Fruit fly (Drosophila melanogaster) whole organism: ENCODE data around the gene Ssb-c31a.

Experiments
- CG8478 ChIP-seq: fragments of >200 bp; optimal IDR thresholded peaks from 2 replicates; lab custom pipeline; 2018; ENCODE audit warnings: inconsistent platforms
- Dll ChIP-seq: fragments of >200 bp; optimal IDR thresholded peaks from 2 replicates; lab custom pipeline; 2017
- EcR ChIP-seq, 2 experiments: fragments of >200 bp; optimal IDR thresholded peaks; 2 replicates each; lab custom pipeline; 2017; ENCODE audit warnings: missing biosample characterization in 2 of 2, missing genetic modification characterization in 2 of 2, missing genetic modification reagents in 2 of 2
- pan ChIP-seq: fragments of >200 bp; optimal IDR thresholded peaks from 2 replicates; lab custom pipeline; 2017
- psq ChIP-seq: fragments of >200 bp; optimal IDR thresholded peaks from 2 replicates; lab custom pipeline; 2017
- usp ChIP-seq: fragments of >200 bp; optimal IDR thresholded peaks from 2 replicates; lab custom pipeline; 2017; ENCODE audit warnings: missing biosample characterization, missing genetic modification characterization, mixed read lengths

Ssb-c31a gene

dm6 chr2L:8190681-8191080 lies 20.5 kb upstream of the Ssb-c31a start, which contains the start of gene CG34134:
Gene CG34134 (minus strand): TSS chr2L:8190781.
- TF ChIP-seq Dll (lab: Kevin White, UChicago) (no peak), usp (no peak), CG8478 (lab: Kevin White, UChicago) (no peak), pan (lab: Kevin White, UChicago) (no peak), psq (lab: Kevin White, UChicago) (no peak), EcR (GFP tag; optimal IDR thresholded peaks at IDR 0.05; lab: Kevin White, UChicago) (no peak)

dm6 chr2L:8195722-8196323 lies 15.3 kb upstream of the Ssb-c31a start:
- TF ChIP-seq CG8478 (lab: Kevin White, UChicago) (no peak), psq (lab: Kevin White, UChicago) (no peak), usp (no peak), Dll (lab: Kevin White, UChicago) (no peak), EcR (GFP tag; optimal IDR thresholded peaks at IDR 0.05; lab: Kevin White, UChicago) (no peak), pan (lab: Kevin White, UChicago) (no peak)

- TF ChIP-seq usp = no peak
These were observed 14.2 kb upstream of the Ssb-c31a start, which contains the start of the genes CG8475 and CG8460 for dm6 chr2L:8196757-8197530. Gene CG8475 (minus strand): TSS chr2L:8196918. Gene CG8460 (plus strand): TSS chr2L:8197193.

- TF ChIP-seq CG8478 (lab: Kevin White, UChicago) (no peak), EcR (GFP tag; optimal IDR thresholded peaks at IDR 0.05; lab: Kevin White, UChicago) (no peak), usp (no peak), psq (lab: Kevin White, UChicago) (no peak), Dll (lab: Kevin White, UChicago) (no peak), pan (lab: Kevin White, UChicago) (no peak)
These were observed 12.4 kb upstream of the Ssb-c31a start, which contains the start of gene PGAP5 for dm6 chr2L:8198757-8199156. Gene PGAP5 (plus strand): TSS chr2L:8198882.

DNA sequence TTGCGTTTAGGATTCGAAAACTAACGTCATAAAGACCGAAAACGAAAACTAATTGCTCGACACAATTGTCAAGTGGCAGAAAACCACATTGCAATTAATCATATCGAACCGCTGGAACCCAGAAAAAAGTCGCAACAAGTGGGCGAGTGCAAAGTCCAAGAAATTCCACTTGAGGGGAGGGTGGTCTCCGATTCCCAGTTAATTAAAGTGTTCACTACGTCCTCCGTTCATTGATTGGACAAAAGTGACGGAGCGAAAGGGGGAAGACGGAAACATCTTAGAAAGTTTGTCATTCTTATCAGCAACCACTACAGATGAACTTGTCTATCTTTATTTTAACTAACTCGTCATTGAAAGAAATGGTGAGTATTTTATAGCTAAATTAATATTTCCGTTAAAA lies 8.6 kb upstream of the Ssb-c31a start:
- TF ChIP-seq psq (lab: Kevin White, UChicago) = no peak
- no peak for TF ChIP-seq Dll (lab: Kevin White, UChicago)
- TF ChIP-seq CG8478 (lab: Kevin White, UChicago) = no peak
- TF ChIP-seq EcR (GFP tag; optimal IDR thresholded peaks at IDR 0.05; lab: Kevin White, UChicago) = no peak
- TF ChIP-seq usp = no peak

- no peak for TF ChIP-seq EcR (GFP tag; optimal IDR thresholded peaks at IDR 0.05; lab: Kevin White, UChicago)
- no peak for TF ChIP-seq pan (lab: Kevin White, UChicago)
- TF ChIP-seq usp = no peak
- no peak for TF ChIP-seq Dll (lab: Kevin White, UChicago)
- no peak for TF ChIP-seq psq (lab: Kevin White, UChicago)
- TF ChIP-seq CG8478 (lab: Kevin White, UChicago) = no peak
These were observed 7.4 kb upstream of the Ssb-c31a start for dm6 chr2L:8203748-8204147.

DNA sequence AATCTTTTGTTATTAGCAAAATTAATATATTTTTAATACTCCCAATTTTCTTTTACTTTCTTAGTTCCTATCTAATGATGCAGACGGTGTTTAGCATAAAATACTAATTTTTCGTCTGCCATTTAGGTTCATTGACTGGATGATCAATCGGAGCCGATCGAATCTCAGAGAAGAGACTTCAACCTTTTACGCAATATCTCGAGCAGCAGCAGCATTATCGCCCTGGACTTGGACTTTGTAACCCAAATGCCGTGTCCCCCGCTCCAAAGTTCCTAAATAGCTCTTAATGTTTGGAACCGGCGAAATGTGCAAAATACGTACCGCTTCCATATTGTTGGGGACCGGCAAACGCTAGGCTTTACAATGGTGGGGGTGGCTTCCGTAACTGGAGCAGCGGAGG lies 6.8 kb upstream of the Ssb-c31a start:
- no peak for TF ChIP-seq pan (lab: Kevin White, UChicago)
- TF ChIP-seq CG8478 (lab: Kevin White, UChicago) = no peak
- no peak for TF ChIP-seq usp
- no peak for TF ChIP-seq EcR (GFP tag; optimal IDR thresholded peaks at IDR 0.05; lab: Kevin White, UChicago)
- no peak for TF ChIP-seq Dll (lab: Kevin White, UChicago)
- TF ChIP-seq psq (lab: Kevin White, UChicago) = no peak

DNA sequence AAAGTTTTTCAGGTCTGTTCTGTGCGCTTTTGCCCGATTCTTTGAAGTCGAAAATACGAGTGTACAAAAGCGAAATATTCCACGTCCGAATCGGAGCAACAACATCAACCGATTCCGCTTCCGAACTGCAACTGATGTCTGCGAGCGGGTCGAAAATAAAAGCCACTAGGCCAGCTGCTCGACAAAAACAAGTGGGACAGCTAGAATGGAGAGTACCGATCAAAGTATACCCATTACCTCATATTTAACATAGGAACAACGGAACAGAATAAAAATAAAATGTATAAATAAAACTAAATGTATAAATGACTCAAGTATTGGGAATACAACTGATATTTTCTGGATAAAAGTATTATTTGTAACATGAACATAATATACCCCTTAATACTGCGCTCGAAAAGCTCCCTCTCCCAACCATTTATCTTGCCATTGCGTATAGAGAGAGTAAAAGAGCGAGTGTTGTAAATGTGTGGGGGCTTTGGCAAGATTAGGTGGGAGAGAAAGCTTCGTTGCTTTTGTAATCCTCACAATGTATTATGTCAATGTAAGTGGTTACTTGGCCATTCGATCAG lies 6.1 kb upstream of the Ssb-c31a start, which contains the start of gene SLC5A11:
Gene SLC5A11 (minus strand): TSS at position 137 of the 572 bp plus-strand sequence.
- TF ChIP-seq pan (lab: Kevin White, UChicago) (peak; percentile 98), EcR (GFP tag; optimal IDR thresholded peaks at IDR 0.05; lab: Kevin White, UChicago) (no peak)

- TF ChIP-seq psq (lab: Kevin White, UChicago) (no peak), pan (lab: Kevin White, UChicago) (no peak), EcR (GFP tag; optimal IDR thresholded peaks at IDR 0.05; lab: Kevin White, UChicago) (no peak), CG8478 (lab: Kevin White, UChicago) (no peak), usp (no peak), Dll (lab: Kevin White, UChicago) (no peak)
These were observed 5.3 kb upstream of the Ssb-c31a start, which contains the start of gene CG8419 for dm6 chr2L:8205871-8206270. Gene CG8419 (plus strand): TSS chr2L:8206171.

- TF ChIP-seq EcR (GFP tag; optimal IDR thresholded peaks at IDR 0.05; lab: Kevin White, UChicago) (no peak), psq (lab: Kevin White, UChicago) (no peak)
These were observed 1.8 kb upstream of the Ssb-c31a start for dm6 chr2L:8209362-8209761.

DNA sequence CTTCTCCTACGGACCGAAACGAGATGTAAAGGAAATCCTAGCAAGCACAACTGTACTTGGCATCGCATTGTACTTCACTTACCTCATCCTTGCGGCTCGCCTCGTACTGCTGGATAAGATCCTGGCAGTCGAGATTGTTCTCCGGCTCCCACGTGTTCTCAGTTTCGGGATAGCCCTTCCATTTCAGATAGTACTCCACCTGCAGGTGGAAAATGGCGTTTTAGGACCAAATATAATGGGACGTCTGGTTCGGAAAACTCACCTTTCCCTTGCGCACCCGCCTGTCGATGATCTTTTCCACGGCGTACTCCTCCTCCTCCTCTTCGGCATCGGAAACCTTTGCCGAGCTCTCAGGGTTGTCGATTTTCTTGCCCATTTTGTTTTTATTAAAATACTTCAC lies 679 bp upstream of the Ssb-c31a start:
- TF ChIP-seq EcR (GFP tag; optimal IDR thresholded peaks at IDR 0.05; lab: Kevin White, UChicago) (no peak), pan (lab: Kevin White, UChicago) (no peak), CG8478 (lab: Kevin White, UChicago) (no peak), usp (no peak), Dll (lab: Kevin White, UChicago) (no peak), psq (lab: Kevin White, UChicago) (no peak)
